Worm (Caenorhabditis elegans): Measurements from ENCODE around the gene csp-1.

ce11 chrII:13616000-13616399 is 15.0 kb downstream of the csp-1 start, which contains the start of gene gst-14:
- TF ChIP-seq him-1 (tag; optimal IDR thresholded peaks at IDR 0.05) = no peak
- no peak for TF ChIP-seq dao-5 (tag; optimal IDR thresholded peaks at IDR 0.05)

All from whole organism, L4/young adult.